Worm (Caenorhabditis elegans) whole organism, L4 larva: Measurements from ENCODE around the gene nfyc-1.
A peak's percentile ranks its signal among the peaks of the same experiment; 100 is the strongest.

ENCODE experiments used
- R02D3.7 ChIP-seq: fragments of 150-350 bp; sonication (generic microtip); optimal IDR thresholded peaks from 3 replicates; lab custom pipeline; 2014; ENCODE audit warnings: missing biosample characterization, missing genetic modification characterization
- T20F7.1 ChIP-seq: fragments of 200-800 bp; sonication (Bioruptor generic); optimal IDR thresholded peaks from 2 replicates; lab custom pipeline; 2018; ENCODE audit warnings: mild to moderate bottlenecking, missing genetic modification characterization, missing compliant biosample characterization
- T26A8.4 ChIP-seq: fragments of 200-800 bp; sonication (Bioruptor generic); IDR thresholded peaks from 2 replicates; pipeline ENCODE4 v1.3.6; 2022; ENCODE audit warnings: missing genetic modification characterization, missing compliant biosample characterization
- Y105C5A.15 ChIP-seq: fragments of 200-800 bp; sonication (Bioruptor generic); IDR thresholded peaks from 2 replicates; pipeline ENCODE4 v1.3.6; 2022; ENCODE audit warnings: missing genetic modification characterization, missing compliant biosample characterization
- Y48G9A.11 ChIP-seq: fragments of 200-800 bp; sonication (Bioruptor generic); IDR thresholded peaks from 2 replicates; pipeline ENCODE4 v1.3.6; 2022; ENCODE audit warnings: missing genetic modification reagents, missing genetic modification characterization, missing compliant biosample characterization
- Y5F2A.4 ChIP-seq: fragments of 200-800 bp; sonication (Bioruptor generic); optimal IDR thresholded peaks from 2 replicates; lab custom pipeline; 2018; ENCODE audit warnings: mild to moderate bottlenecking, missing genetic modification characterization, missing compliant biosample characterization
- ceh-44 ChIP-seq: fragments of 200-800 bp; sonication (Bioruptor generic); IDR thresholded peaks from 2 replicates; pipeline ENCODE4 v1.3.6; 2022; ENCODE audit warnings: missing genetic modification reagents, missing genetic modification characterization, missing compliant biosample characterization
- ces-1 ChIP-seq: fragments of 150-350 bp; sonication (generic microtip); optimal IDR thresholded peaks from 4 replicates; lab custom pipeline; 2014; ENCODE audit warnings: missing biosample characterization, missing genetic modification reagents, missing genetic modification characterization
- cey-2 ChIP-seq: sonication (generic microtip); optimal IDR thresholded peaks from 3 replicates; lab custom pipeline; 2017; ENCODE audit warnings: missing genetic modification characterization, mild to moderate bottlenecking, missing compliant biosample characterization, antibody characterized with exemption, borderline replicate concordance; ENCODE audit not compliant: insufficient read depth
- ctbp-1 ChIP-seq: fragments of 200-800 bp; sonication (Bioruptor generic); IDR thresholded peaks from 2 replicates; pipeline ENCODE4 v1.3.6; 2022; ENCODE audit warnings: missing genetic modification reagents, missing genetic modification characterization, missing compliant biosample characterization
- daf-16 ChIP-seq, 3 experiments: sonication (generic microtip); optimal IDR thresholded peaks; 2 replicates each; lab custom pipeline; 2016 to 2017; ENCODE audit warnings: missing genetic modification characterization in 3 of 3, missing genetic modification reagents in 3 of 3, mild to moderate bottlenecking in 2 of 3, missing compliant biosample characterization in 2 of 3, missing biosample characterization in 1 of 3, moderate library complexity in 1 of 3
- daf-19 ChIP-seq: fragments of 200-800 bp; sonication (Bioruptor generic); conservative IDR thresholded peaks from 2 replicates; pipeline ENCODE4 v1.3.6; 2022; ENCODE audit warnings: missing genetic modification characterization, missing compliant biosample characterization
- dmd-6 ChIP-seq: fragments of 200-800 bp; sonication (Bioruptor generic); IDR thresholded peaks from 2 replicates; pipeline ENCODE4 v1.3.6; 2022; ENCODE audit warnings: missing genetic modification reagents, missing genetic modification characterization, missing compliant biosample characterization
- dmd-8 ChIP-seq: fragments of 200-800 bp; sonication (Bioruptor generic); IDR thresholded peaks from 2 replicates; pipeline ENCODE4 v1.3.6; 2022; ENCODE audit warnings: missing genetic modification characterization, missing compliant biosample characterization
- dmd-9 ChIP-seq: fragments of 200-800 bp; sonication (Bioruptor generic); IDR thresholded peaks from 2 replicates; pipeline ENCODE4 v1.3.6; 2022; ENCODE audit warnings: missing genetic modification reagents, missing genetic modification characterization, missing compliant biosample characterization
- dpl-1 ChIP-seq: fragments of 150-350 bp; optimal IDR thresholded peaks from 2 replicates; lab custom pipeline; 2014; ENCODE audit warnings: missing biosample characterization, missing genetic modification reagents, missing genetic modification characterization
- duxl-1 ChIP-seq: sonication (generic microtip); optimal IDR thresholded peaks from 2 replicates; lab custom pipeline; 2016; ENCODE audit warnings: mild to moderate bottlenecking, missing genetic modification characterization, moderate library complexity, missing compliant biosample characterization; ENCODE audit not compliant: poor library complexity
- dve-1 ChIP-seq: sonication (generic microtip); optimal IDR thresholded peaks from 2 replicates; lab custom pipeline; 2017; ENCODE audit warnings: antibody characterized with exemption, mild to moderate bottlenecking, missing genetic modification characterization, missing compliant biosample characterization; ENCODE audit not compliant: insufficient read depth
- egl-27 ChIP-seq: sonication (generic microtip); optimal IDR thresholded peaks from 3 replicates; lab custom pipeline; 2017; ENCODE audit warnings: missing biosample characterization, missing genetic modification reagents, missing genetic modification characterization
- egl-43 ChIP-seq: fragments of 200-800 bp; sonication (Bioruptor generic); IDR thresholded peaks from 2 replicates; pipeline ENCODE4 v1.3.6; 2022; ENCODE audit warnings: missing genetic modification reagents, missing genetic modification characterization, missing compliant biosample characterization
- hif-1 ChIP-seq, 2 experiments: sonication (generic microtip); optimal IDR thresholded peaks; 2 replicates each; lab custom pipeline; 2016 to 2017; ENCODE audit warnings: missing compliant biosample characterization in 2 of 2, missing genetic modification characterization in 2 of 2, missing genetic modification reagents in 2 of 2, missing genotype in 2 of 2, mild to moderate bottlenecking in 1 of 2
- hmg-1.1 ChIP-seq: fragments of 200-800 bp; sonication (Bioruptor generic); IDR thresholded peaks from 2 replicates; pipeline ENCODE4 v1.3.6; 2022; ENCODE audit warnings: missing genetic modification reagents, missing genetic modification characterization, missing compliant biosample characterization
- lin-13 ChIP-seq: fragments of 150-350 bp; optimal IDR thresholded peaks from 2 replicates; lab custom pipeline; 2014; ENCODE audit warnings: missing biosample characterization, missing genetic modification reagents, missing genetic modification characterization
- lin-15B ChIP-seq: fragments of 150-350 bp; sonication (generic microtip); optimal IDR thresholded peaks from 3 replicates; lab custom pipeline; 2014; ENCODE audit warnings: missing biosample characterization, missing genetic modification characterization
- lin-38 ChIP-seq: fragments of 200-800 bp; sonication (Bioruptor generic); IDR thresholded peaks from 2 replicates; pipeline ENCODE4 v1.3.6; 2022; ENCODE audit warnings: missing genetic modification reagents, missing genetic modification characterization, missing compliant biosample characterization
- lir-3 ChIP-seq: sonication (generic microtip); optimal IDR thresholded peaks from 2 replicates; lab custom pipeline; 2016; ENCODE audit warnings: mild to moderate bottlenecking, missing genetic modification characterization, missing compliant biosample characterization
- mdl-1 ChIP-seq, 2 experiments: fragments of 150-350 bp in 1 of 2; sonication (generic microtip) in 1 of 2; optimal IDR thresholded peaks; 2 replicates each; lab custom pipeline; 2014 to 2017; ENCODE audit warnings: missing biosample characterization in 2 of 2, missing genetic modification characterization in 2 of 2
- mdt-29 ChIP-seq: fragments of 200-800 bp; sonication (Bioruptor generic); IDR thresholded peaks from 2 replicates; pipeline ENCODE4 v1.3.6; 2022; ENCODE audit warnings: missing genetic modification reagents, missing genetic modification characterization, missing compliant biosample characterization
- nhr-10 ChIP-seq: fragments of 150-350 bp; optimal IDR thresholded peaks from 2 replicates; lab custom pipeline; 2014; ENCODE audit warnings: missing biosample characterization, missing genetic modification characterization
- nhr-102 ChIP-seq: sonication (generic microtip); optimal IDR thresholded peaks from 2 replicates; lab custom pipeline; 2016; ENCODE audit warnings: mild to moderate bottlenecking, missing genetic modification characterization, moderate library complexity, missing compliant biosample characterization
- nhr-11 ChIP-seq: fragments of 150-350 bp; optimal IDR thresholded peaks from 2 replicates; lab custom pipeline; 2014; ENCODE audit warnings: missing biosample characterization, missing genetic modification characterization
- nhr-25 ChIP-seq: sonication (generic microtip); optimal IDR thresholded peaks from 2 replicates; lab custom pipeline; 2017; ENCODE audit warnings: missing genetic modification characterization, mild to moderate bottlenecking, missing compliant biosample characterization, antibody characterized with exemption, moderate library complexity, borderline replicate concordance; ENCODE audit not compliant: insufficient read depth
- nhr-42 ChIP-seq: fragments of 200-800 bp; sonication (Bioruptor generic); IDR thresholded peaks from 2 replicates; pipeline ENCODE4 v1.3.6; 2022; ENCODE audit warnings: missing genetic modification characterization, missing compliant biosample characterization
- nhr-48 ChIP-seq: sonication (generic microtip); optimal IDR thresholded peaks from 2 replicates; lab custom pipeline; 2016; ENCODE audit warnings: mild to moderate bottlenecking, missing genetic modification characterization, missing compliant biosample characterization
- nhr-6 ChIP-seq: fragments of 150-350 bp; optimal IDR thresholded peaks from 2 replicates; lab custom pipeline; 2014; ENCODE audit warnings: missing biosample characterization, missing genetic modification characterization
- nhr-77 ChIP-seq: fragments of 150-350 bp; optimal IDR thresholded peaks from 2 replicates; lab custom pipeline; 2014; ENCODE audit warnings: missing biosample characterization, missing genetic modification characterization
- pqm-1 ChIP-seq: sonication (generic microtip); optimal IDR thresholded peaks from 2 replicates; lab custom pipeline; 2017; ENCODE audit warnings: missing biosample characterization, missing genetic modification characterization
- rbr-2 ChIP-seq: sonication (generic microtip); optimal IDR thresholded peaks from 2 replicates; lab custom pipeline; 2016; ENCODE audit warnings: missing genotype, missing genetic modification characterization, missing compliant biosample characterization
- set-16 ChIP-seq: fragments of 200-800 bp; sonication (Bioruptor generic); IDR thresholded peaks from 2 replicates; pipeline ENCODE4 v1.3.6; 2022; ENCODE audit warnings: missing genetic modification reagents, missing genetic modification characterization, missing compliant biosample characterization
- snpc-1.2 ChIP-seq: fragments of 200-800 bp; sonication (Bioruptor generic); IDR thresholded peaks from 2 replicates; pipeline ENCODE4 v1.3.6; 2022; ENCODE audit warnings: missing genetic modification reagents, missing genetic modification characterization, missing compliant biosample characterization
- spr-1 ChIP-seq: sonication (generic microtip); optimal IDR thresholded peaks from 2 replicates; lab custom pipeline; 2016; ENCODE audit warnings: mild to moderate bottlenecking, missing genetic modification characterization, missing compliant biosample characterization
- tra-1 ChIP-seq: fragments of 200-800 bp; sonication (Bioruptor generic); IDR thresholded peaks from 2 replicates; pipeline ENCODE4 v1.3.6; 2022; ENCODE audit warnings: missing genetic modification reagents, missing genetic modification characterization, missing compliant biosample characterization
- unc-130 ChIP-seq: sonication (generic microtip); optimal IDR thresholded peaks from 2 replicates; lab custom pipeline; 2016; ENCODE audit warnings: missing genetic modification reagents, missing genetic modification characterization, missing compliant biosample characterization
- unc-62 ChIP-seq, 3 experiments: fragments of 150-350 bp in 1 of 3; sonication (generic microtip); optimal IDR thresholded peaks in 2 of 3; peaks in 1 of 3; 1 replicate in 1 of 3; 2 replicates in 2 of 3; lab custom pipeline; 2014 to 2017; ENCODE audit warnings: missing biosample characterization in 3 of 3, missing genetic modification characterization in 3 of 3, missing genetic modification reagents in 3 of 3, missing genotype in 1 of 3
- zag-1 ChIP-seq: fragments of 150-350 bp; optimal IDR thresholded peaks from 2 replicates; lab custom pipeline; 2014; ENCODE audit warnings: missing biosample characterization, missing genetic modification characterization
- zfp-2 ChIP-seq: sonication (generic microtip); optimal IDR thresholded peaks from 2 replicates; lab custom pipeline; 2016; ENCODE audit warnings: mild to moderate bottlenecking, missing genetic modification characterization, missing compliant biosample characterization
- zfp-3 ChIP-seq: fragments of 200-800 bp; sonication (Bioruptor generic); conservative IDR thresholded peaks from 2 replicates; pipeline ENCODE4 v1.3.6; 2022; ENCODE audit warnings: missing genetic modification reagents, missing genetic modification characterization, missing compliant biosample characterization
- zip-11 ChIP-seq: fragments of 200-800 bp; sonication (Bioruptor generic); IDR thresholded peaks from 2 replicates; pipeline ENCODE4 v1.3.6; 2022; ENCODE audit warnings: missing genetic modification characterization, missing compliant biosample characterization
- ztf-7 ChIP-seq: fragments of 150-350 bp; optimal IDR thresholded peaks from 2 replicates; lab custom pipeline; 2014; ENCODE audit warnings: missing biosample characterization, missing genetic modification characterization

The nfyc-1 gene

ce11 chrII:18787-19186, 24.9 kb upstream of the nfyc-1 start (continued):
- TF ChIP-seq tra-1 (0 out of 2 replicates have a peak, but pooled peaks have one; percentile 52), zag-1 (tag; lab: Kevin White, UChicago) (no peak), lin-15B (tag; lab: Kevin White, UChicago) (no peak), mdl-1 (tag; optimal IDR thresholded peaks at IDR 0.05; lab: Kevin White, UChicago) (peak; percentile 77 to 97), daf-19 (GFP tag; lab: Robert Waterston, UW) (no peak), nhr-10 (tag; lab: Kevin White, UChicago) (no peak), duxl-1 (tag; lab: Kevin White, UChicago) (peak; percentile 21), egl-27 (tag; lab: Kevin White, UChicago) (no peak), egl-43 (no peak), T20F7.1 (GFP tag; lab: Kevin White, UChicago) (peak; percentile 65), ztf-7 (tag; lab: Kevin White, UChicago) (peak; percentile 60), rbr-2 (tag; lab: Kevin White, UChicago) (peak; percentile 86), lin-38 (GFP tag; lab: Robert Waterston, UW) (no peak), ctbp-1 (peak; percentile 69), lin-13 (GFP tag; lab: Kevin White, UChicago) (peak; percentile 45), dmd-8 (0 out of 2 replicates have a peak, but pooled peaks have one; percentile 18), Y5F2A.4 (GFP tag; lab: Kevin White, UChicago) (no peak), nhr-42 (no peak), nhr-11 (peak; percentile 69), Y105C5A.15 (GFP tag; lab: Robert Waterston, UW) (no peak), dpl-1 (GFP tag; lab: Kevin White, UChicago) (peak; percentile 61), R02D3.7 (tag; lab: Kevin White, UChicago) (no peak), snpc-1.2 (no peak), set-16 (GFP tag; lab: Robert Waterston, UW) (no peak; the same call in 1 of the 2 replicates), ces-1 (GFP tag; lab: Kevin White, UChicago) (no peak), unc-130 (GFP tag; lab: Kevin White, UChicago) (no peak), hmg-1.1 (GFP tag; lab: Robert Waterston, UW) (peak; percentile 83), hif-1 (tag; optimal IDR thresholded peaks at IDR 0.05; lab: Kevin White, UChicago) (peak; percentile 43 to 97), zip-11 (GFP tag; lab: Robert Waterston, UW) (no peak), nhr-48 (tag; lab: Kevin White, UChicago) (peak; percentile 75), ceh-44 (GFP tag; lab: Robert Waterston, UW) (peak; percentile 16; the same call in 1 of the 2 replicates), nhr-6 (tag; lab: Kevin White, UChicago) (peak; percentile 48), Y48G9A.11 (no peak), unc-62 (GFP tag; optimal IDR thresholded peaks at IDR 0.05 in 1 of 2; lab: Kevin White, UChicago) (peak in 1 of 2 experiments; percentile 99), unc-62 (tag; optimal IDR thresholded peaks at IDR 0.05; lab: Kevin White, UChicago) (no peak), T26A8.4 (peak; percentile 68; the same call in 1 of the 2 replicates), dmd-6 (peak; percentile 77), dve-1 (peak; percentile 80), cey-2 (tag; lab: Kevin White, UChicago) (no peak), nhr-77 (tag; lab: Kevin White, UChicago) (no peak), lir-3 (no peak), pqm-1 (no peak), dmd-9 (GFP tag; lab: Robert Waterston, UW) (no peak), mdt-29 (GFP tag; lab: Robert Waterston, UW) (no peak), zfp-2 (no peak), nhr-25 (tag; lab: Kevin White, UChicago) (peak; percentile 81), daf-16 (GFP tag; optimal IDR thresholded peaks at IDR 0.05; lab: Kevin White, UChicago) (peak in 1 of 2 experiments; percentile 30), daf-16 (tag; optimal IDR thresholded peaks at IDR 0.05; lab: Kevin White, UChicago) (peak; percentile 60), spr-1 (tag; lab: Kevin White, UChicago) (peak; percentile 72), zfp-3 (GFP tag; lab: Robert Waterston, UW) (0 out of 2 replicates have a peak, but pooled peaks have one; percentile 44), nhr-102 (tag; lab: Kevin White, UChicago) (peak; percentile 38)
